Worm (Caenorhabditis elegans): ENCODE results near the gene atg-7.

- TF ChIP-seq nhr-12 (tag; optimal IDR thresholded peaks at IDR 0.05) (no peak), snpc-4 (tag; optimal IDR thresholded peaks at IDR 0.05) (no peak), mep-1 (tag; optimal IDR thresholded peaks at IDR 0.05) (no peak), tbx-8 (GFP tag; optimal IDR thresholded peaks at IDR 0.05) (no peak), unc-39 (tag; optimal IDR thresholded peaks at IDR 0.05) (no peak)
These were observed 44.7 kb upstream of the atg-7 start for ce11 chrIV:11125604-11126003.

All from whole organism, mixed stage, embryonic.